Fruit fly (Drosophila melanogaster) whole organism: Measurements from ENCODE around the gene Ada2a.

Source experiments
- CG8478 ChIP-seq: fragments of >200 bp; optimal IDR thresholded peaks from 2 replicates; lab custom pipeline; 2018; ENCODE audit warnings: inconsistent platforms
- Dll ChIP-seq: fragments of >200 bp; optimal IDR thresholded peaks from 2 replicates; lab custom pipeline; 2017
- pan ChIP-seq: fragments of >200 bp; optimal IDR thresholded peaks from 2 replicates; lab custom pipeline; 2017
- psq ChIP-seq: fragments of >200 bp; optimal IDR thresholded peaks from 2 replicates; lab custom pipeline; 2017
- usp ChIP-seq: fragments of >200 bp; optimal IDR thresholded peaks from 2 replicates; lab custom pipeline; 2017; ENCODE audit warnings: missing biosample characterization, missing genetic modification characterization, mixed read lengths

DNA sequence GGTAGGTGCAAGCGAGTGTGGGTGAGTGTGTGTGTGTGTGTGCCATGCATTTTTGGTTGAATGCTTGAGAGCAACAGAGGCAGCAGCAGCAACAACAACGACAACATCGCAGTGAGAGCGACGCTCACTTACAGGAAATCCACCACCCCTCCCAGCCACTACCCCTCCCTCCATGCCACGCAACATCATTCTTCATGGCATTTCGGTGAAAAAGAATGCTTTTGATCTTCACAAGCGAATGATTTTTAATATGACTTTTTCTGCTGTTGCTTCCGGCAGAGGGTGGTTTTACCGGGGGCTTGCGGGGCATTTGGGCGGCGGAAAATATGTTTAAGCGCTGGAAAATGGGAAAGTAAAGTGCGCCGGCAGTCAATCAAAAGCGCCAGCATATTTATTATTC is 6.3 kb upstream of the Ada2a start:
- TF ChIP-seq pan (lab: Kevin White, UChicago) (no peak), Dll (no peak), usp (GFP tag; lab: Kevin White, UChicago) (no peak), CG8478 (no peak), psq (no peak)
